Worm (Caenorhabditis elegans) whole organism, young adult: ENCODE measurements around the gene mif-4.

Experiments
- B0019.2 ChIP-seq: fragments of 200-800 bp; sonication (Bioruptor generic); conservative IDR thresholded peaks from 2 replicates; pipeline ENCODE4 v1.3.6; 2022; ENCODE audit warnings: missing genetic modification reagents, missing genetic modification characterization, missing compliant biosample characterization
- B0261.1 ChIP-seq: sonication (generic microtip); optimal IDR thresholded peaks from 2 replicates; lab custom pipeline; 2016; ENCODE audit warnings: mild to moderate bottlenecking, missing genetic modification characterization, moderate library complexity, missing compliant biosample characterization
- F22D6.2 ChIP-seq: sonication (generic microtip); optimal IDR thresholded peaks from 2 replicates; lab custom pipeline; 2016; ENCODE audit warnings: mild to moderate bottlenecking, missing genetic modification characterization, missing compliant biosample characterization
- F23B12.7 ChIP-seq: sonication (generic microtip); optimal IDR thresholded peaks from 2 replicates; lab custom pipeline; 2017; ENCODE audit warnings: missing genetic modification characterization, mild to moderate bottlenecking, missing compliant biosample characterization, antibody characterized with exemption, moderate library complexity; ENCODE audit not compliant: insufficient read depth
- F33H1.4 ChIP-seq: fragments of 200-800 bp; sonication (Bioruptor generic); IDR thresholded peaks from 2 replicates; pipeline ENCODE4 v1.3.6; 2022; ENCODE audit warnings: missing genetic modification reagents, missing genetic modification characterization, missing compliant biosample characterization
- F52B5.7 ChIP-seq: sonication (generic microtip); optimal IDR thresholded peaks from 2 replicates; lab custom pipeline; 2016; ENCODE audit warnings: mild to moderate bottlenecking, missing genetic modification characterization, missing compliant biosample characterization
- F55B11.4 ChIP-seq: sonication (generic microtip); optimal IDR thresholded peaks from 2 replicates; lab custom pipeline; 2016; ENCODE audit warnings: missing compliant biosample characterization, missing genetic modification characterization, borderline replicate concordance; ENCODE audit not compliant: insufficient read depth
- F57C9.4 ChIP-seq: sonication (generic microtip); optimal IDR thresholded peaks from 2 replicates; lab custom pipeline; 2017; ENCODE audit warnings: mild to moderate bottlenecking, missing genetic modification characterization, missing compliant biosample characterization
- T07F8.4 ChIP-seq: sonication (generic microtip); optimal IDR thresholded peaks from 2 replicates; lab custom pipeline; 2016; ENCODE audit warnings: mild to moderate bottlenecking, missing genetic modification characterization, moderate library complexity, missing compliant biosample characterization
- Y53G8AR.9 ChIP-seq: fragments of 200-800 bp; sonication (Bioruptor generic); conservative IDR thresholded peaks from 2 replicates; pipeline ENCODE4 v1.3.6; 2022; ENCODE audit warnings: missing genetic modification reagents, missing genetic modification characterization, missing compliant biosample characterization
- Y56A3A.18 ChIP-seq: fragments of 200-800 bp; sonication (Bioruptor generic); IDR thresholded peaks from 2 replicates; pipeline ENCODE4 v1.3.6; 2022; ENCODE audit warnings: missing genetic modification reagents, missing genetic modification characterization, missing compliant biosample characterization
- Y79H2A.3 ChIP-seq: fragments of 200-800 bp; sonication (Bioruptor generic); conservative IDR thresholded peaks from 2 replicates; pipeline ENCODE4 v1.3.6; 2022; ENCODE audit warnings: missing genetic modification reagents, missing genetic modification characterization, missing compliant biosample characterization
- ZK185.1 ChIP-seq: sonication (generic microtip); optimal IDR thresholded peaks from 2 replicates; lab custom pipeline; 2016; ENCODE audit warnings: mild to moderate bottlenecking, missing genetic modification characterization, missing compliant biosample characterization; ENCODE audit not compliant: poor library complexity, severe bottlenecking
- aptf-2 ChIP-seq: fragments of 200-800 bp; sonication (Bioruptor generic); conservative IDR thresholded peaks from 2 replicates; pipeline ENCODE4 v1.3.6; 2022; ENCODE audit warnings: missing genetic modification reagents, missing genetic modification characterization, missing compliant biosample characterization
- aptf-3 ChIP-seq: fragments of 200-800 bp; sonication (Bioruptor generic); IDR thresholded peaks from 2 replicates; pipeline ENCODE4 v1.3.6; 2022; ENCODE audit warnings: missing genetic modification characterization, missing compliant biosample characterization
- attf-3 ChIP-seq: fragments of 200-800 bp; sonication (Bioruptor generic); conservative IDR thresholded peaks from 2 replicates; pipeline ENCODE4 v1.3.6; 2022; ENCODE audit warnings: missing genetic modification reagents, missing genetic modification characterization, missing compliant biosample characterization
- attf-6 ChIP-seq: fragments of 200-800 bp; sonication (Bioruptor generic); IDR thresholded peaks from 2 replicates; pipeline ENCODE4 v1.3.6; 2022; ENCODE audit warnings: missing genetic modification reagents, missing genetic modification characterization, missing compliant biosample characterization
- cebp-2 ChIP-seq: fragments of 200-800 bp; sonication (Bioruptor generic); IDR thresholded peaks from 2 replicates; pipeline ENCODE4 v1.3.6; 2022; ENCODE audit warnings: missing genetic modification characterization, missing compliant biosample characterization
- ceh-91 ChIP-seq: fragments of 200-800 bp; sonication (Bioruptor generic); IDR thresholded peaks from 2 replicates; pipeline ENCODE4 v1.3.6; 2022; ENCODE audit warnings: missing genetic modification reagents, missing genetic modification characterization, missing compliant biosample characterization
- dpff-1 ChIP-seq: sonication (generic microtip); optimal IDR thresholded peaks from 2 replicates; lab custom pipeline; 2017; ENCODE audit warnings: mild to moderate bottlenecking, missing genetic modification characterization, missing compliant biosample characterization
- egl-44 ChIP-seq: fragments of 200-800 bp; sonication (Bioruptor generic); IDR thresholded peaks from 2 replicates; pipeline ENCODE4 v1.3.6; 2022; ENCODE audit warnings: missing genetic modification reagents, missing genetic modification characterization, missing compliant biosample characterization
- gei-17 ChIP-seq: fragments of 200-800 bp; sonication (Bioruptor generic); optimal IDR thresholded peaks from 2 replicates; lab custom pipeline; 2018; ENCODE audit warnings: mild to moderate bottlenecking, missing genetic modification characterization, missing compliant biosample characterization
- hlh-26 ChIP-seq: fragments of 200-800 bp; sonication (Bioruptor generic); conservative IDR thresholded peaks from 2 replicates; pipeline ENCODE4 v1.3.6; 2022; ENCODE audit warnings: missing genetic modification reagents, missing genetic modification characterization, missing compliant biosample characterization
- hmg-20 ChIP-seq: fragments of 200-800 bp; sonication (Bioruptor generic); IDR thresholded peaks from 2 replicates; pipeline ENCODE4 v1.3.6; 2022; ENCODE audit warnings: missing genetic modification reagents, missing genetic modification characterization, missing compliant biosample characterization
- hrde-1 ChIP-seq: sonication (generic microtip); optimal IDR thresholded peaks from 2 replicates; lab custom pipeline; 2016; ENCODE audit warnings: missing genetic modification characterization, mild to moderate bottlenecking, missing compliant biosample characterization, moderate library complexity, missing genotype, missing genetic modification reagents, borderline replicate concordance
- lag-1 ChIP-seq: fragments of 200-800 bp; sonication (Bioruptor generic); IDR thresholded peaks from 2 replicates; pipeline ENCODE4 v1.3.6; 2022; ENCODE audit warnings: missing genetic modification reagents, missing genetic modification characterization, missing compliant biosample characterization
- lir-1 ChIP-seq: fragments of 200-800 bp; sonication (Bioruptor generic); conservative IDR thresholded peaks from 2 replicates; pipeline ENCODE4 v1.3.6; 2022; ENCODE audit warnings: missing genetic modification reagents, missing genetic modification characterization, missing compliant biosample characterization
- lsy-27 ChIP-seq: sonication (generic microtip); optimal IDR thresholded peaks from 2 replicates; lab custom pipeline; 2017; ENCODE audit warnings: missing genetic modification characterization, mild to moderate bottlenecking, missing compliant biosample characterization, antibody characterized with exemption, missing genotype, borderline replicate concordance; ENCODE audit not compliant: insufficient read depth
- madf-3 ChIP-seq: fragments of 200-800 bp; sonication (Bioruptor generic); IDR thresholded peaks from 2 replicates; pipeline ENCODE4 v1.3.6; 2022; ENCODE audit warnings: missing genetic modification reagents, missing genetic modification characterization, missing compliant biosample characterization
- madf-8 ChIP-seq: fragments of 200-800 bp; sonication (Bioruptor generic); conservative IDR thresholded peaks from 2 replicates; pipeline ENCODE4 v1.3.6; 2022; ENCODE audit warnings: missing genetic modification reagents, missing genetic modification characterization, missing compliant biosample characterization
- mcd-1 ChIP-seq: fragments of 200-800 bp; sonication (Bioruptor generic); IDR thresholded peaks from 2 replicates; pipeline ENCODE4 v1.3.6; 2022; ENCODE audit warnings: missing genetic modification reagents, missing genetic modification characterization, missing compliant biosample characterization
- mes-4 ChIP-seq: sonication (generic microtip); optimal IDR thresholded peaks from 2 replicates; lab custom pipeline; 2016; ENCODE audit warnings: missing genotype, missing genetic modification characterization, missing compliant biosample characterization
- mxl-1 ChIP-seq: sonication (generic microtip); optimal IDR thresholded peaks from 2 replicates; lab custom pipeline; 2016; ENCODE audit warnings: missing genetic modification characterization, missing compliant biosample characterization
- nhr-179 ChIP-seq: sonication (generic microtip); optimal IDR thresholded peaks from 2 replicates; lab custom pipeline; 2016; ENCODE audit warnings: mild to moderate bottlenecking, missing genetic modification characterization, missing compliant biosample characterization
- nhr-27 ChIP-seq: fragments of 200-800 bp; sonication (Bioruptor generic); optimal IDR thresholded peaks from 2 replicates; lab custom pipeline; 2018; ENCODE audit warnings: mild to moderate bottlenecking, missing genetic modification characterization, moderate library complexity, missing compliant biosample characterization
- pbrm-1 ChIP-seq: fragments of 200-800 bp; sonication (Bioruptor generic); IDR thresholded peaks from 2 replicates; pipeline ENCODE4 v1.3.6; 2022; ENCODE audit warnings: missing genetic modification reagents, missing genetic modification characterization, missing compliant biosample characterization
- rcor-1 ChIP-seq: fragments of 200-800 bp; sonication (Bioruptor generic); IDR thresholded peaks from 2 replicates; pipeline ENCODE4 v1.3.6; 2022; ENCODE audit warnings: missing genetic modification reagents, missing genetic modification characterization, missing compliant biosample characterization
- rec-8 ChIP-seq, 2 experiments: sonication (generic microtip); optimal IDR thresholded peaks; 2 replicates each; lab custom pipeline; 2016; ENCODE audit warnings: mild to moderate bottlenecking in 2 of 2, missing genetic modification characterization in 2 of 2, missing genetic modification reagents in 2 of 2, missing genotype in 2 of 2, missing biosample characterization in 1 of 2, missing compliant biosample characterization in 1 of 2, moderate library complexity in 1 of 2
- repo-1 ChIP-seq: sonication (generic microtip); optimal IDR thresholded peaks from 2 replicates; lab custom pipeline; 2017; ENCODE audit warnings: mild to moderate bottlenecking, missing genetic modification characterization, missing compliant biosample characterization
- snpc-1.1 ChIP-seq: sonication (generic microtip); optimal IDR thresholded peaks from 2 replicates; lab custom pipeline; 2017; ENCODE audit warnings: missing genetic modification characterization, mild to moderate bottlenecking, missing compliant biosample characterization, antibody characterized with exemption, moderate library complexity, missing genotype, missing genetic modification reagents; ENCODE audit not compliant: insufficient read depth
- snpc-3.4 ChIP-seq: sonication (generic microtip); optimal IDR thresholded peaks from 2 replicates; lab custom pipeline; 2017; ENCODE audit warnings: missing genetic modification characterization, mild to moderate bottlenecking, missing compliant biosample characterization, antibody characterized with exemption, moderate library complexity, missing genotype, missing genetic modification reagents
- snpc-4 ChIP-seq, 5 experiments: fragments of 150-350 bp in 1 of 5; sonication (generic microtip) in 4 of 5; optimal IDR thresholded peaks; 2 replicates each; lab custom pipeline; 2014 to 2018; ENCODE audit warnings: missing genetic modification characterization in 5 of 5, missing biosample characterization in 3 of 5, antibody characterized with exemption in 2 of 5, mild to moderate bottlenecking in 2 of 5, missing compliant biosample characterization in 2 of 5, missing genotype in 2 of 5, moderate library complexity in 2 of 5, missing genetic modification reagents in 1 of 5
- xnd-1 ChIP-seq: sonication (generic microtip); optimal IDR thresholded peaks from 2 replicates; lab custom pipeline; 2016; ENCODE audit warnings: missing genotype, missing genetic modification reagents, missing genetic modification characterization, missing compliant biosample characterization
- zim-3 ChIP-seq: sonication (generic microtip); optimal IDR thresholded peaks from 2 replicates; lab custom pipeline; 2017; ENCODE audit warnings: mild to moderate bottlenecking, missing genetic modification characterization, moderate library complexity, missing compliant biosample characterization
- ztf-18 ChIP-seq: sonication (generic microtip); optimal IDR thresholded peaks from 2 replicates; lab custom pipeline; 2016; ENCODE audit warnings: missing genotype, mild to moderate bottlenecking, missing genetic modification characterization, missing compliant biosample characterization

The mif-4 gene

DNA sequence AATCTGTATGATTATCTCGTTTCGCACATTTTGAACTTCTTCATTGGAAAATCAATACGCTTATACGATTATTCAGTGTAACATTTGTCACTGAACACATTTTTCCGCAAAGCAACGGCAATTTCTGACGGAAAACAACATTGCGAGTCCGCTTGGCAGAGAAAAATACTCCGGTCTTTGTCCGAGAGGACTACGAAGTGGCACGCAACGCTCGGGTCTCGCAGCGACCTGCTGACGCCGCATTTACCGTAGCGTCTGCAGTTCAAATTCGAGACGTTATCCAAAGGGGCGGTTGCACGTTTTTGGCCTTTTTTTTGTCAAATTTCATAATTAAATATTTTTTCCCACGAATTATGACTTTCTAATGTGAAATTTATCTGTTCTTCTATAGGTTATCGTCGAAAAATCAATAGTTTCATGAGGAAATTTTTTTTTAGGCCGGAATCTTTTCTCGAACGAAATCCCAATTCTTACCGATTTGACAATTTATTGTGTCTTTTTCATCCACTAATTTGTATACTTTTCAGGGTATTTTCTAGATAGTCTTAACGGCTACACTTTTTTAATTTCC, 12.1 kb downstream of the mif-4 start, which contains the start of gene sqd-1 (continued):
- TF ChIP-seq pbrm-1 (GFP tag; lab: Robert Waterston, UW) (peak; percentile 96), madf-3 (peak; percentile 91), xnd-1 (peak; percentile 54), B0019.2 (GFP tag; lab: Robert Waterston, UW) (peak; percentile 57; the same call in 1 of the 2 replicates), mcd-1 (GFP tag; lab: Robert Waterston, UW) (peak; percentile 94), ceh-91 (peak; percentile 89), B0261.1 (peak; percentile 16), Y79H2A.3 (peak; percentile 87), F23B12.7 (tag; lab: Kevin White, UChicago) (peak; percentile 93), F57C9.4 (peak; percentile 79), lag-1 (no peak), aptf-3 (GFP tag; lab: Robert Waterston, UW) (0 out of 2 replicates have a peak, but pooled peaks have one; percentile 36), zim-3 (peak; percentile 89), dpff-1 (tag; lab: Kevin White, UChicago) (no peak), nhr-179 (tag; lab: Kevin White, UChicago) (no peak), mes-4 (tag; lab: Kevin White, UChicago) (no peak), snpc-4 (GFP tag; optimal IDR thresholded peaks at IDR 0.05; lab: Kevin White, UChicago) (peak; percentile 79), snpc-4 (tag; optimal IDR thresholded peaks at IDR 0.05; lab: Kevin White, UChicago) (peak; percentile 83 to 91 (median 86)), Y56A3A.18 (GFP tag; lab: Robert Waterston, UW) (peak; percentile 91), snpc-3.4 (tag; lab: Kevin White, UChicago) (peak; percentile 83), rcor-1 (GFP tag; lab: Robert Waterston, UW) (peak; percentile 91), attf-6 (GFP tag; lab: Robert Waterston, UW) (peak; percentile 79; the same call in 1 of the 2 replicates), Y53G8AR.9 (peak; percentile 96), F55B11.4 (tag; lab: Kevin White, UChicago) (no peak), F22D6.2 (tag; lab: Kevin White, UChicago) (peak; percentile 81), egl-44 (GFP tag; lab: Robert Waterston, UW) (peak; percentile 86; the same call in 1 of the 2 replicates), hmg-20 (GFP tag; lab: Robert Waterston, UW) (peak; percentile 88; the same call in 1 of the 2 replicates), attf-3 (GFP tag; lab: Robert Waterston, UW) (peak; percentile 75), snpc-1.1 (tag; lab: Kevin White, UChicago) (peak; percentile 52), cebp-2 (GFP tag; lab: Robert Waterston, UW) (peak; percentile 65; the same call in 1 of the 2 replicates), F33H1.4 (GFP tag; lab: Robert Waterston, UW) (peak; percentile 100), lsy-27 (tag; lab: Kevin White, UChicago) (peak; percentile 2), hrde-1 (peak; percentile 88), F52B5.7 (tag; lab: Kevin White, UChicago) (peak; percentile 88), aptf-2 (GFP tag; lab: Robert Waterston, UW) (peak; percentile 65; the same call in 1 of the 2 replicates), gei-17 (GFP tag; lab: Kevin White, UChicago) (peak; percentile 75), rec-8 (tag; optimal IDR thresholded peaks at IDR 0.05; lab: Kevin White, UChicago) (peak in 1 of 2 experiments; percentile 7), ztf-18 (tag; lab: Kevin White, UChicago) (peak; percentile 48), ZK185.1 (peak; percentile 82), T07F8.4 (no peak), repo-1 (tag; lab: Kevin White, UChicago) (peak; percentile 90), nhr-27 (tag; lab: Kevin White, UChicago) (peak; percentile 57), hlh-26 (GFP tag; lab: Robert Waterston, UW) (no peak), lir-1 (GFP tag; lab: Robert Waterston, UW) (peak; percentile 91), mxl-1 (tag; lab: Kevin White, UChicago) (no peak), madf-8 (peak; percentile 59)
